Worm (Caenorhabditis elegans): ENCODE results near the gene C06E4.8.

C06E4.8 gene

DNA sequence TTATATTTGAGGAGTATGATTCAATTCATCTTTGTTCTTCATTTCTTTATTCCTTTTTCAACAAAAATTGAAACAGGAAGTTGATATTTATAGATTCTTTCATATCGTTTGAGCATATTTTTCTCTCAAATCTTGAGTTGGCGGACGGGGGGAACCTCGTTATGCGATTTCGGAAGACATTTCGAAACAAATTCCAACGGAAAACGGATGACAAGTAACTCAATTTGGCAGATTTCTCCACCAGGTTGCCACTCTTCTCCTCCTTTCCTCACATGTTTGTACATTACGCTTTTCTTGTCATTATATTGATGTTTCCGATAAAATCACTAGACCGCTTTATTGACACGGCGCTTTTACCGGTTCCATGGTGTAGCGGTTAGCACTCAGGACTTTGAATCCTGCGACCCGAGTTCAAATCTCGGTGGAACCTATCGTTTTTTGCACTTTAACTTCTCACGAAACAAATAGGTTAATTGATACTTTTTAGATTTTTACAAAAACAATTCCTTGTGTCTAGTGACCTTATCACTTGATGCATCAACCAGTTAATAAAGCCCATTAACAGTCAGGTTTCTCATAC, 10.6 kb downstream of the C06E4.8 start:
- peak; percentile 57 for TF ChIP-seq unc-42 (tag; optimal IDR thresholded peaks at IDR 0.05)
- TF ChIP-seq ttx-3 (tag; optimal IDR thresholded peaks at IDR 0.05): no peak

DNA sequence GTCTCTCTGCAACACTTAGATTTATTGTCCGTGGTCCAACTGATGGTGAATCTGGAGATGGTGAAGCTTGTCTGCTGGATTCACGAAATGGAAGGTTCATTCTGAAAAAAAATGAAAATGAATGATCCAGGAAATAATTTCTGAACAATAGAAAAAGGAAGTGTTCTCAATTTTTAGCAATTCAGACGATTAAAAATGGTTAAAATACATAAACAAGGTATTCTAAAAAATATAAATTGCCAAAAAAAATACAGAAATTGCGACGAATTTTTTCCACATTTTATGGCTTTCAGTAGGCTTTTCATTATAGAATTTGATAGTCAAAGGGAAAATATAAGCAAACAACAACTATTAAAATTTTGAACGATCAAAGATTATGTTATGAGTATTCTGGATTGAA, 22.5 kb downstream of the C06E4.8 start, which contains the start of gene glb-2:
Gene glb-2, minus strand, starts transcription at position 101 of the 400 bp plus-strand sequence.
- TF ChIP-seq ets-4 (tag; optimal IDR thresholded peaks at IDR 0.05): no peak
- no peak for TF ChIP-seq pax-1 (tag; optimal IDR thresholded peaks at IDR 0.05)
- TF ChIP-seq ama-1 (optimal IDR thresholded peaks at IDR 0.05): no peak
- TF ChIP-seq F13H6.1 (tag; optimal IDR thresholded peaks at IDR 0.05): no peak
- TF ChIP-seq pqm-1 (tag; optimal IDR thresholded peaks at IDR 0.05): no peak
- no peak for TF ChIP-seq odd-2 (tag; optimal IDR thresholded peaks at IDR 0.05)
- TF ChIP-seq sox-2 (GFP tag; IDR thresholded peaks at IDR 0.05): no peak
- TF ChIP-seq fkh-6 (tag; optimal IDR thresholded peaks at IDR 0.05): no peak

DNA sequence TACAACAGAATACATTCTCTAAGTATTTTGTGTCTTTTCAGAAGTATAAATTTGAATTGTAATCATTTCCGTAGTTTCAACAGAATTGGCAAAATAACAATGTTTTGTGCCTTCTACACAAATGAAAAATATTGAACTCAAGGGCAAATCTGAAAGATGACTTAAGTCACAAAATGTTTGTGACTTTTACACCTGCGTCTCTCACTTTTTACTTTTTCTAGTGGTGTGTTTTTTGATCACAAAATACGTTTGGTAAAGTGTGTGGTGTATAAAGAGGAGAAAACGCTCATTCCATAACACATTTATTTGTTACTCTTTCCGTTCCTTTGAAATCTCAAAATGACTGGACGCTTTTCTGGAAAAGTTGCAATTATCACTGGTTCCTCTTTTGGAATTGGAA, 25.1 kb downstream of the C06E4.8 start, which contains the start of gene C06E4.3:
Gene C06E4.3, plus strand, starts transcription at position 289 of the 400 bp plus-strand sequence.
- no peak for TF ChIP-seq npax-4 (tag; optimal IDR thresholded peaks at IDR 0.05)
- no peak for TF ChIP-seq F13H6.1 (tag; optimal IDR thresholded peaks at IDR 0.05)
- no peak for TF ChIP-seq ama-1 (optimal IDR thresholded peaks at IDR 0.05)
- TF ChIP-seq nhr-11 (tag; optimal IDR thresholded peaks at IDR 0.05): no peak
- TF ChIP-seq mec-3 (tag; optimal IDR thresholded peaks at IDR 0.05; ENCODE audit: borderline replicate concordance): no peak
- TF ChIP-seq ceh-19 (GFP tag; optimal IDR thresholded peaks at IDR 0.05): no peak
- TF ChIP-seq sdc-2 (tag; optimal IDR thresholded peaks at IDR 0.05): no peak
- TF ChIP-seq odd-2 (tag; optimal IDR thresholded peaks at IDR 0.05): no peak
- no peak for TF ChIP-seq hlh-15 (tag; optimal IDR thresholded peaks at IDR 0.05)
- TF ChIP-seq gmeb-2 (tag; optimal IDR thresholded peaks at IDR 0.05): no peak
- TF ChIP-seq eyg-1 (tag; optimal IDR thresholded peaks at IDR 0.05): no peak
- TF ChIP-seq unc-86 (tag; optimal IDR thresholded peaks at IDR 0.05): no peak
- no peak for TF ChIP-seq hlh-8 (tag; optimal IDR thresholded peaks at IDR 0.05)
- no peak for TF ChIP-seq fax-1 (tag; optimal IDR thresholded peaks at IDR 0.05)
- TF ChIP-seq ahr-1 (tag; optimal IDR thresholded peaks at IDR 0.05): no peak
- no peak for TF ChIP-seq C38D4.7 (GFP tag; optimal IDR thresholded peaks at IDR 0.05)
- no peak for TF ChIP-seq hlh-13 (GFP tag; optimal IDR thresholded peaks at IDR 0.05)
- TF ChIP-seq ref-2 (tag; optimal IDR thresholded peaks at IDR 0.05): no peak
- no peak for TF ChIP-seq tbx-2 (tag; optimal IDR thresholded peaks at IDR 0.05)
- TF ChIP-seq unc-3 (GFP tag; conservative IDR thresholded peaks at IDR 0.05): no peak
- TF ChIP-seq unc-3 (tag; optimal IDR thresholded peaks at IDR 0.05): no peak

DNA sequence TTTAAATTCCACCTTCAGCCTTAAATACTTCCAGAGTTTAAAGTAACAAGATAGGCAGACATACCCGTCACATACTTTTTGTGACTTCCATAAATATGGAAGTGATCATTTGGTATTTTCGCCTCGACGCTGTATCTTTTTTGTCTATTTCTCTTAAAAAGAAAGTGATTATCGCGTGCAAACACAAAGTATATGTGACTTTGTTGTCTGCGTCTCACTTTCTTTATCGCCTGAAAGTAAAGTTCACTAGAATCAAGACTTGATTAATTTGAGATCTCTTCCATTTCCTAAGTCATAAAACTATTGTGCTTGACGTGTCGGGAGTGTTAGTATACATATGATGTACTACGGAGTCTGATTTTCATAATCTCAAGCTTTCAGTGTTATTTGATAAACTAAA, 27.4 kb downstream of the C06E4.8 start, which contains the start of gene C06E4.6:
Gene C06E4.6, minus strand, starts transcription at position 51 of the 400 bp plus-strand sequence.
- TF ChIP-seq ceh-14 (tag; optimal IDR thresholded peaks at IDR 0.05) (no peak), nhr-232 (tag; optimal IDR thresholded peaks at IDR 0.05) (no peak), fkh-6 (tag; optimal IDR thresholded peaks at IDR 0.05) (no peak), F13H6.1 (tag; optimal IDR thresholded peaks at IDR 0.05) (no peak), lim-6 (tag; optimal IDR thresholded peaks at IDR 0.05) (no peak), hlh-30 (tag; optimal IDR thresholded peaks at IDR 0.05; ENCODE audit: insufficient read depth) (no peak), pag-3 (tag; optimal IDR thresholded peaks at IDR 0.05; ENCODE audit: borderline replicate concordance) (no peak), ceh-6 (GFP tag; optimal IDR thresholded peaks at IDR 0.05) (no peak), pha-4 (tag; optimal IDR thresholded peaks at IDR 0.05) (no peak), nhr-11 (tag; optimal IDR thresholded peaks at IDR 0.05) (no peak), K02D7.2 (tag; optimal IDR thresholded peaks at IDR 0.05) (no peak), pax-1 (tag; optimal IDR thresholded peaks at IDR 0.05) (no peak), dve-1 (tag; optimal IDR thresholded peaks at IDR 0.05) (no peak), C38D4.7 (GFP tag; optimal IDR thresholded peaks at IDR 0.05) (no peak)

Data from whole organism, late embryonic.